Fruit fly (Drosophila melanogaster) Kc167 (cell line): ENCODE results near the gene trol.

Source experiments
- Myc ChIP-seq: fragments of >200 bp; optimal IDR thresholded peaks from 2 replicates; lab custom pipeline; 2017; ENCODE audit warnings: missing external identifiers
- Sin3A ChIP-seq: fragments of >200 bp; optimal IDR thresholded peaks from 2 replicates; lab custom pipeline; 2018; ENCODE audit warnings: missing external identifiers
- h ChIP-seq: fragments of >200 bp; optimal IDR thresholded peaks from 3 replicates; lab custom pipeline; 2018; ENCODE audit warnings: missing external identifiers
- insv ChIP-seq: fragments of >200 bp; optimal IDR thresholded peaks from 3 replicates; lab custom pipeline; 2018; ENCODE audit warnings: missing external identifiers
- psq ChIP-seq: fragments of >200 bp; optimal IDR thresholded peaks from 2 replicates; lab custom pipeline; 2017; ENCODE audit warnings: missing external identifiers
- ttk ChIP-seq: sonication (Bioruptor generic); optimal IDR thresholded peaks from 2 replicates; lab custom pipeline; 2017; ENCODE audit warnings: missing external identifiers

The trol gene

dm6 chrX:2468576-2468975 lies 76.7 kb downstream of the trol start:
- TF ChIP-seq Sin3A (lab: Kevin White, UChicago) (no peak), ttk (no peak), psq (lab: Kevin White, UChicago) (no peak)

- TF ChIP-seq h (lab: Kevin White, UChicago), result no peak
- no peak for TF ChIP-seq ttk
- no peak for TF ChIP-seq insv (lab: Kevin White, UChicago)
These were observed 78.3 kb downstream of the trol start for dm6 chrX:2466919-2467318.

- TF ChIP-seq psq (lab: Kevin White, UChicago), result no peak
- TF ChIP-seq insv (lab: Kevin White, UChicago), result no peak
- no peak for TF ChIP-seq Myc (lab: Kevin White, UChicago)
- no peak for TF ChIP-seq Sin3A (lab: Kevin White, UChicago)
- no peak for TF ChIP-seq h (lab: Kevin White, UChicago)
- no peak for TF ChIP-seq ttk
These were observed 79.5 kb downstream of the trol start for dm6 chrX:2465687-2466086.

dm6 chrX:2464189-2464588 lies 81.0 kb downstream of the trol start:
- TF ChIP-seq insv (lab: Kevin White, UChicago) (no peak), ttk (no peak), h (lab: Kevin White, UChicago) (no peak)

- TF ChIP-seq h (lab: Kevin White, UChicago), result no peak
- no peak for TF ChIP-seq ttk
- no peak for TF ChIP-seq Myc (lab: Kevin White, UChicago)
- TF ChIP-seq Sin3A (lab: Kevin White, UChicago), result no peak
- TF ChIP-seq psq (lab: Kevin White, UChicago), result no peak
- TF ChIP-seq insv (lab: Kevin White, UChicago), result no peak
These were observed 82.2 kb downstream of the trol start for dm6 chrX:2462919-2463544.

- TF ChIP-seq insv (lab: Kevin White, UChicago), result no peak
These were observed 83.5 kb downstream of the trol start for dm6 chrX:2461421-2462393.

- no peak for TF ChIP-seq insv (lab: Kevin White, UChicago)
- TF ChIP-seq h (lab: Kevin White, UChicago), result no peak
- no peak for TF ChIP-seq psq (lab: Kevin White, UChicago)
- no peak for TF ChIP-seq ttk
- TF ChIP-seq Myc (lab: Kevin White, UChicago), result no peak
- TF ChIP-seq Sin3A (lab: Kevin White, UChicago), result no peak
These were observed 85.4 kb downstream of the trol start for dm6 chrX:2459843-2460242.

- TF ChIP-seq insv (lab: Kevin White, UChicago), result no peak
- TF ChIP-seq h (lab: Kevin White, UChicago), result no peak
- no peak for TF ChIP-seq Myc (lab: Kevin White, UChicago)
- no peak for TF ChIP-seq ttk
- no peak for TF ChIP-seq Sin3A (lab: Kevin White, UChicago)
- TF ChIP-seq psq (lab: Kevin White, UChicago), result no peak
These were observed 87.3 kb downstream of the trol start for dm6 chrX:2457863-2458458.

- TF ChIP-seq h (lab: Kevin White, UChicago) (no peak), Myc (lab: Kevin White, UChicago) (no peak), Sin3A (lab: Kevin White, UChicago) (no peak), ttk (no peak), psq (lab: Kevin White, UChicago) (no peak)
These were observed 89.6 kb downstream of the trol start for dm6 chrX:2455337-2456246.

- no peak for TF ChIP-seq Sin3A (lab: Kevin White, UChicago)
- TF ChIP-seq h (lab: Kevin White, UChicago), result no peak
- TF ChIP-seq Myc (lab: Kevin White, UChicago), result no peak
- TF ChIP-seq ttk, result no peak
- TF ChIP-seq psq (lab: Kevin White, UChicago), result no peak
These were observed 91.5 kb downstream of the trol start for dm6 chrX:2453772-2454171.

dm6 chrX:2452734-2453133 lies 92.5 kb downstream of the trol start:
- TF ChIP-seq Sin3A (lab: Kevin White, UChicago), result no peak
- TF ChIP-seq Myc (lab: Kevin White, UChicago), result no peak
- TF ChIP-seq h (lab: Kevin White, UChicago), result no peak
- no peak for TF ChIP-seq ttk
- TF ChIP-seq insv (lab: Kevin White, UChicago), result no peak
- TF ChIP-seq psq (lab: Kevin White, UChicago), result no peak
